Fruit fly (Drosophila melanogaster): ENCODE measurements around the gene CG8312.

- TF ChIP-seq CTCF (optimal IDR thresholded peaks at IDR 0.05) (no peak), CG8478 (optimal IDR thresholded peaks at IDR 0.05) (no peak)
These were observed 10.0 kb upstream of the CG8312 start, which contains the start of gene CG8301 for dm6 chr3R:9581089-9581520.

Data from S2 (cell line).